Worm (Caenorhabditis elegans) whole organism, L3 larva: ENCODE data around the gene fmo-4.

Experiments
- ZK546.5 ChIP-seq: sonication (generic microtip); optimal IDR thresholded peaks from 2 replicates; lab custom pipeline; 2017; ENCODE audit warnings: missing biosample characterization, missing genetic modification characterization
- aly-2 ChIP-seq: fragments of 150-350 bp; optimal IDR thresholded peaks from 2 replicates; lab custom pipeline; 2014; ENCODE audit warnings: missing biosample characterization, missing genetic modification characterization
- ama-1 ChIP-seq: fragments of 150-350 bp; optimal IDR thresholded peaks from 2 replicates; lab custom pipeline; 2018
- ceh-16 ChIP-seq: sonication (generic microtip); optimal IDR thresholded peaks from 2 replicates; lab custom pipeline; 2017; ENCODE audit warnings: missing biosample characterization, missing genetic modification characterization
- ceh-28 ChIP-seq: fragments of 150-350 bp; optimal IDR thresholded peaks from 2 replicates; lab custom pipeline; 2014; ENCODE audit warnings: missing biosample characterization, missing genetic modification reagents, missing genetic modification characterization
- ceh-82 ChIP-seq: fragments of 150-350 bp; optimal IDR thresholded peaks from 2 replicates; lab custom pipeline; 2014; ENCODE audit warnings: missing biosample characterization, missing genetic modification characterization
- ceh-9 ChIP-seq: sonication (generic microtip); optimal IDR thresholded peaks from 2 replicates; lab custom pipeline; 2018; ENCODE audit warnings: missing biosample characterization, missing genetic modification characterization
- daf-12 ChIP-seq: fragments of 150-350 bp; optimal IDR thresholded peaks from 2 replicates; lab custom pipeline; 2014; ENCODE audit warnings: missing biosample characterization, missing genetic modification reagents, missing genetic modification characterization
- elt-2 ChIP-seq: sonication (generic microtip); optimal IDR thresholded peaks from 2 replicates; lab custom pipeline; 2016; ENCODE audit warnings: missing genetic modification reagents, mild to moderate bottlenecking, missing genetic modification characterization, missing compliant biosample characterization
- elt-3 ChIP-seq, 3 experiments: fragments of 150-350 bp in 1 of 3; sonication (generic microtip) in 2 of 3; optimal IDR thresholded peaks; 2 replicates in 2 of 3; 4 replicates in 1 of 3; lab custom pipeline; 2014 to 2017; ENCODE audit warnings: missing biosample characterization in 3 of 3, missing genetic modification characterization in 3 of 3
- eor-1 ChIP-seq, 2 experiments: fragments of 150-350 bp; optimal IDR thresholded peaks; 2 replicates each; lab custom pipeline; 2014 to 2018; ENCODE audit warnings: missing biosample characterization in 2 of 2, missing genetic modification characterization in 2 of 2
- fkh-2 ChIP-seq: fragments of 150-350 bp; optimal IDR thresholded peaks from 2 replicates; lab custom pipeline; 2014; ENCODE audit warnings: missing biosample characterization, missing genetic modification reagents, missing genetic modification characterization
- fos-1 ChIP-seq: fragments of 150-350 bp; optimal IDR thresholded peaks from 2 replicates; lab custom pipeline; 2014; ENCODE audit warnings: missing biosample characterization, missing genetic modification characterization
- hmg-11 ChIP-seq: sonication (generic microtip); optimal IDR thresholded peaks from 2 replicates; lab custom pipeline; 2016; ENCODE audit warnings: missing genetic modification characterization, missing compliant biosample characterization
- jun-1 ChIP-seq: fragments of 150-350 bp; optimal IDR thresholded peaks from 2 replicates; lab custom pipeline; 2014; ENCODE audit warnings: missing biosample characterization, missing genetic modification reagents, missing genetic modification characterization
- lin-15B ChIP-seq: fragments of 150-350 bp; optimal IDR thresholded peaks from 2 replicates; lab custom pipeline; 2014; ENCODE audit warnings: missing biosample characterization, missing genetic modification characterization
- lin-39 ChIP-seq: fragments of 150-350 bp; optimal IDR thresholded peaks from 2 replicates; lab custom pipeline; 2018; ENCODE audit warnings: missing biosample characterization, missing genetic modification reagents, missing genetic modification characterization
- lsy-12 ChIP-seq: sonication (generic microtip); optimal IDR thresholded peaks from 2 replicates; lab custom pipeline; 2016; ENCODE audit warnings: mild to moderate bottlenecking, missing genetic modification characterization, missing compliant biosample characterization
- mml-1 ChIP-seq: fragments of 150-350 bp; sonication (generic microtip); optimal IDR thresholded peaks from 3 replicates; lab custom pipeline; 2014; ENCODE audit warnings: missing biosample characterization, missing genetic modification characterization
- nfya-1 ChIP-seq: sonication (generic microtip); optimal IDR thresholded peaks from 2 replicates; lab custom pipeline; 2017; ENCODE audit warnings: missing genetic modification characterization, mild to moderate bottlenecking, missing compliant biosample characterization, antibody characterized with exemption, moderate library complexity; ENCODE audit not compliant: insufficient read depth
- nhr-11 ChIP-seq: fragments of 150-350 bp; optimal IDR thresholded peaks from 2 replicates; lab custom pipeline; 2014; ENCODE audit warnings: missing biosample characterization, missing genetic modification characterization
- nhr-23 ChIP-seq: fragments of 150-350 bp; optimal IDR thresholded peaks from 2 replicates; lab custom pipeline; 2014; ENCODE audit warnings: missing biosample characterization, missing genetic modification reagents, missing genetic modification characterization
- nhr-25 ChIP-seq: sonication (generic microtip); optimal IDR thresholded peaks from 2 replicates; lab custom pipeline; 2017; ENCODE audit warnings: missing biosample characterization, missing genetic modification characterization
- nhr-28 ChIP-seq: fragments of 150-350 bp; optimal IDR thresholded peaks from 2 replicates; lab custom pipeline; 2014; ENCODE audit warnings: missing biosample characterization, missing genetic modification characterization
- nhr-43 ChIP-seq: sonication (generic microtip); optimal IDR thresholded peaks from 2 replicates; lab custom pipeline; 2016; ENCODE audit warnings: mild to moderate bottlenecking, missing genetic modification characterization, missing compliant biosample characterization; ENCODE audit not compliant: poor library complexity, severe bottlenecking
- nhr-67 ChIP-seq: fragments of 150-350 bp; optimal IDR thresholded peaks from 2 replicates; lab custom pipeline; 2014; ENCODE audit warnings: missing biosample characterization, missing genetic modification characterization
- nhr-76 ChIP-seq: fragments of 150-350 bp; sonication (generic microtip); optimal IDR thresholded peaks from 5 replicates; lab custom pipeline; 2014; ENCODE audit warnings: missing biosample characterization, missing genetic modification characterization
- nhr-77 ChIP-seq: fragments of 150-350 bp; optimal IDR thresholded peaks from 2 replicates; lab custom pipeline; 2014; ENCODE audit warnings: missing biosample characterization, missing genetic modification characterization
- pha-4 ChIP-seq: fragments of 150-350 bp; optimal IDR thresholded peaks from 2 replicates; lab custom pipeline; 2014; ENCODE audit warnings: missing biosample characterization, missing genetic modification reagents, missing genetic modification characterization
- pqm-1 ChIP-seq: fragments of 150-350 bp; optimal IDR thresholded peaks from 2 replicates; lab custom pipeline; 2017; ENCODE audit warnings: missing biosample characterization, missing genetic modification characterization, inconsistent platforms
- snpc-4 ChIP-seq: fragments of 150-350 bp; optimal IDR thresholded peaks from 2 replicates; lab custom pipeline; 2014; ENCODE audit warnings: missing biosample characterization, missing genetic modification characterization
- tbx-2 ChIP-seq: sonication (generic microtip); optimal IDR thresholded peaks from 2 replicates; lab custom pipeline; 2016; ENCODE audit warnings: mild to moderate bottlenecking, missing genetic modification characterization, missing compliant biosample characterization
- unc-39 ChIP-seq: sonication (generic microtip); optimal IDR thresholded peaks from 4 replicates; lab custom pipeline; 2017; ENCODE audit warnings: missing biosample characterization, missing genetic modification characterization
- zag-1 ChIP-seq: fragments of 150-350 bp; optimal IDR thresholded peaks from 2 replicates; lab custom pipeline; 2014; ENCODE audit warnings: missing biosample characterization, missing genetic modification characterization
- ztf-4 ChIP-seq: fragments of 150-350 bp; optimal IDR thresholded peaks from 2 replicates; lab custom pipeline; 2014; ENCODE audit warnings: missing biosample characterization, missing genetic modification characterization

fmo-4 gene

DNA sequence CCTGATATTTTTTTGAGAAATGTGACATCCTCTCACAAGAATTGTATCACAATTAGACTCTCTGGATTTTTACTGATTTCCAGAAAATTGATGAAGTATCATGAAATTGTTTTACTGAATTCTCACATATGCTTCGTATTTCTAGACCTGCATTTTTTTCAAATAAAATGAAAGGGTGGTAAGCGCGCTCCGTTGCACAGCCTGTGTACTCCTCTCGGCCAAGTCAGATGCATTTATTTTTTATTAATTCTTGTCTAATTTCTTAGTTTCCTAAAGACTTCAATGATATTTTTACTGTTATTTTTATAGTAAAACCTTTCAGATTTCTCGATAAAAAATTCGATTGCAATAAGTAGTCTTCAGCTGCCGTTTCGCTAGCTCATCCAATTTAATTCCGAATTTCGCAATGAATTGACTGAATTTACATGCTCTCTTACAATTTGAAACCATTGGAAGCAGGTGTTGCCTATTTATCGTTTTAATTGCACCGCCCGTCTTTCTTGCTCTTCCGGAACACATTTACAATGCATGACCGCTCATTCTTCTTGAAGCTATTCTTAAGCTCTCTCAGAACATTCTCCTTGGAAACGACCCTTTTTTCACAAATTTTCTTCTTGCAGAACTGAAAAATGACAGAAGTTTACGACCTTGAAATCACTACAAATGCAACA lies 14.9 kb downstream of the fmo-4 start, which contains the start of gene tbcb-1:
Gene tbcb-1, plus strand, starts transcription at position 621 of the 671 bp plus-strand sequence.
- no peak for TF ChIP-seq nhr-25 (tag; lab: Kevin White, UChicago)
- peak; percentile 43 for TF ChIP-seq pha-4 (tag; lab: Kevin White, UChicago)
- peak; percentile 36 for TF ChIP-seq snpc-4
- peak; percentile 34 for TF ChIP-seq nhr-23
- peak; percentile 80 for TF ChIP-seq lin-15B (tag; lab: Kevin White, UChicago)
- TF ChIP-seq nhr-11 (tag; lab: Kevin White, UChicago): no peak
- no peak for TF ChIP-seq lsy-12 (tag; lab: Kevin White, UChicago)

DNA sequence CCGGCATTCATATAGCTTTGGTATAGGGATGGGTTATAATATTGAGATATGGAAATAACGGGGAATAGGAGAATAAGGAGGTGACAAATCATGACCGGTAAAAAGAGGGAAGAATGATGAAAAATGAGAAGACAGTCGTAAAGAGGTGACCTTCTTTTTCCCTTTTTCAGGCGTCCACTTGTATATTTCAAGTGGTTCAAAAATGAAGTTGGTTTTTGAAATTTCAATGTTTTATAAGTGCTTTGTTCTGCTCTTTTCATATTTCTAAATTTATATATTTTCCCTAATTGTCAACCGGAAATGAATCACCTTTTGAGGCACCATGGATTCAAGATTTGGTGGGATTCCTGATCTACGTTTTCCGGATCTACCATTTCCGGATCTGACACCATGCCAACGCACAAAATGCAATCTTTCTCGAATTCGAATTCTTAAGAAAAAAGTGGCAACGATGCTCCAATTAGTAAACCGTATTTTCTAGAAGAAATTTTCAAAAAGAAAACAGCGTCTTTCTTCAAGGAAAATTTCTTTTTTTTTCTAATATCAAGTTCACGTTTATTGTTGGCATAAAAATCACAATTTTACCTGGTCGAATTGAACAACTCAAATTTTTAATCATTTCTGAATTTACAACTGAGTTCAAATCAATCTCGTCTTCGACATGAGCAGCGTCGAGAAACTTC lies 16.9 kb downstream of the fmo-4 start, which contains the start of the genes F53F4.2 and F53F4.18:
Gene F53F4.2, minus strand, starts transcription at position 101 of the 683 bp plus-strand sequence.
Gene F53F4.18, plus strand, starts transcription at position 633 of the 683 bp plus-strand sequence.
- no peak for TF ChIP-seq unc-39 (tag; lab: Kevin White, UChicago)
- no peak for TF ChIP-seq tbx-2
- TF ChIP-seq nfya-1: no peak
- TF ChIP-seq ceh-28 (tag; lab: Kevin White, UChicago): no peak
- TF ChIP-seq fkh-2 (tag; lab: Kevin White, UChicago): no peak
- TF ChIP-seq ceh-82: no peak
- no peak for TF ChIP-seq ceh-16 (tag; lab: Kevin White, UChicago)
- TF ChIP-seq nhr-67 (tag; lab: Kevin White, UChicago): no peak
- TF ChIP-seq aly-2 (tag; lab: Kevin White, UChicago): no peak
- TF ChIP-seq mml-1 (tag; lab: Kevin White, UChicago): no peak
- TF ChIP-seq eor-1 (tag; optimal IDR thresholded peaks at IDR 0.05; lab: Kevin White, UChicago): no peak
- TF ChIP-seq daf-12: no peak
- TF ChIP-seq ceh-9: no peak
- TF ChIP-seq nhr-25 (tag; lab: Kevin White, UChicago): no peak
- TF ChIP-seq ztf-4 (tag; lab: Kevin White, UChicago): no peak
- TF ChIP-seq, all 47 proteins: peak for 0

DNA sequence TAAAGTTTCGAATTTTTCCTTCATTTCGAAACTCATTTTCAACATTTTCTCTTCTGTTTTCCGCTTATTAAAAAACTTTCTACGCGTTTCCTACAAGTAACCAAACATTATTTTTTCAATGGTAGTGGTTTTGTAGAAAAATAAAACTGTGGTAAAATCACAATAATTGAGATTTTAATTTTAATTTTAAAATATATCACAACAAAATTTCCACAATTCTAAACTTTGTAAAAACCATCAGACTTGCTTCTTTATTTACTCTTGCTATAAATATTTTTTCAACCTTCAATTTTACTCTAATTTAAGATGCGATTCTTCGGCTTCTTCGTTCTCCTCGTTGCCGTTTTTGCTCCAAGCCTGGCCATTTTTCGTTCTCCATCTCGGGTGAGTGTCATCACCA lies 18.6 kb downstream of the fmo-4 start, which contains the start of gene F53F4.17:
Gene F53F4.17, plus strand, starts transcription at position 301 of the 400 bp plus-strand sequence.
- TF ChIP-seq ama-1: no peak
- TF ChIP-seq elt-3 (tag; optimal IDR thresholded peaks at IDR 0.05; lab: Kevin White, UChicago): no peak
- TF ChIP-seq nhr-76 (tag; lab: Kevin White, UChicago): no peak
- TF ChIP-seq nhr-23: no peak
- TF ChIP-seq lin-15B (tag; lab: Kevin White, UChicago): no peak
- TF ChIP-seq eor-1 (tag; optimal IDR thresholded peaks at IDR 0.05; lab: Kevin White, UChicago): no peak
- no peak for TF ChIP-seq pha-4 (tag; lab: Kevin White, UChicago)
- no peak for TF ChIP-seq fos-1 (tag; lab: Kevin White, UChicago)
- TF ChIP-seq mml-1 (tag; lab: Kevin White, UChicago): no peak
- no peak for TF ChIP-seq lin-39 (tag; lab: Kevin White, UChicago)
- no peak for TF ChIP-seq unc-39 (tag; lab: Kevin White, UChicago)
- no peak for TF ChIP-seq ZK546.5 (tag; lab: Kevin White, UChicago)
- no peak for TF ChIP-seq tbx-2
- no peak for TF ChIP-seq nhr-77
- TF ChIP-seq hmg-11: no peak
- no peak for TF ChIP-seq zag-1

DNA sequence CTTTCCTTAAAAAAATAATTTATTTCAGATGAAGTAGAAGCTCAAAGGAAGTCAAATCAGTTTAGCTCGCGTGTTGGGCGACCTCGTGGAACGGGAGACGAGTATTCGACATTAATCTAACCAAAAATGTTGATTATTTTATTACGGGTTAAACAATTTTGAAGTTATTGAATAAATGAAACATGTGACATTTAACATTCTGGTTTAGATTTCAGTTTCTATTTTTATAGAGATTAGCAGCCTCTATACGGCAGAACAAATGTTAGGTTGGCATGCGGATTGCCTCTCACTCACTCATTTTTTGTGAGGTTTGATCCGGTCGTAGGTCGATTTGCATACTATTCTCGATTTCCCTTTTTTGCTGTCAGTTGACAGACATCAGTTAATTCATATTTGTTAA lies 22.0 kb downstream of the fmo-4 start, which contains the start of gene F53F4.1:
Gene F53F4.1, plus strand, starts transcription at position 301 of the 400 bp plus-strand sequence.
- TF ChIP-seq ztf-4 (tag; lab: Kevin White, UChicago) (no peak), nhr-28 (tag; lab: Kevin White, UChicago) (no peak), lsy-12 (tag; lab: Kevin White, UChicago) (no peak), jun-1 (tag; lab: Kevin White, UChicago) (no peak), ZK546.5 (tag; lab: Kevin White, UChicago) (no peak), snpc-4 (no peak)

DNA sequence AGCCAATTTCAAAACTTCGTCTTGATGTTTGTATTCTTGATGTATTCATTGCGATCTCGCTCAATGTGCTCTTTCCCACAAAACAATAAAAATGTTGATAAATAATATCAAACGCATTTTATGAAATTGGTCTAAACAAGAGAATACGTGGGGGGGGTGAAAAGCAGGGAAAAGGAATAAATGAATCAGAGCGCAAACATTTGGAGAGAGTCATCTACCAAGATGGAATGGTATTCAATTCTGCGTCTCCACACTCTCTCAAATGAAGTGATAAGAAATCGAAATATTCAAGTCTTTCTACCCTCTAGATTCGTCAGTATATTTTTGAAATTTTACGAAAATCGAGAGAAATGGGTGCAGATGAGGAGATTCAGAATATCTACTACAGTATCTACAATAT lies 25.8 kb downstream of the fmo-4 start, which contains the start of gene C50B8.5:
Gene C50B8.5, plus strand, starts transcription at position 273 of the 400 bp plus-strand sequence.
- peak; percentile 72 for TF ChIP-seq pqm-1 (tag; lab: Kevin White, UChicago)
- no peak for TF ChIP-seq nhr-11 (tag; lab: Kevin White, UChicago)
- no peak for TF ChIP-seq ceh-9
- peak; percentile 67 for TF ChIP-seq pha-4 (tag; lab: Kevin White, UChicago)
- peak; percentile 56 for TF ChIP-seq elt-2
- no peak for TF ChIP-seq nhr-25 (tag; lab: Kevin White, UChicago)
- TF ChIP-seq snpc-4: no peak
- no peak for TF ChIP-seq nhr-43 (tag; lab: Kevin White, UChicago)
